Fruit fly (Drosophila melanogaster): ENCODE measurements around the gene CG13692.
A peak's percentile ranks its signal among the peaks of the same experiment; 100 is the strongest.

The CG13692 gene

DNA sequence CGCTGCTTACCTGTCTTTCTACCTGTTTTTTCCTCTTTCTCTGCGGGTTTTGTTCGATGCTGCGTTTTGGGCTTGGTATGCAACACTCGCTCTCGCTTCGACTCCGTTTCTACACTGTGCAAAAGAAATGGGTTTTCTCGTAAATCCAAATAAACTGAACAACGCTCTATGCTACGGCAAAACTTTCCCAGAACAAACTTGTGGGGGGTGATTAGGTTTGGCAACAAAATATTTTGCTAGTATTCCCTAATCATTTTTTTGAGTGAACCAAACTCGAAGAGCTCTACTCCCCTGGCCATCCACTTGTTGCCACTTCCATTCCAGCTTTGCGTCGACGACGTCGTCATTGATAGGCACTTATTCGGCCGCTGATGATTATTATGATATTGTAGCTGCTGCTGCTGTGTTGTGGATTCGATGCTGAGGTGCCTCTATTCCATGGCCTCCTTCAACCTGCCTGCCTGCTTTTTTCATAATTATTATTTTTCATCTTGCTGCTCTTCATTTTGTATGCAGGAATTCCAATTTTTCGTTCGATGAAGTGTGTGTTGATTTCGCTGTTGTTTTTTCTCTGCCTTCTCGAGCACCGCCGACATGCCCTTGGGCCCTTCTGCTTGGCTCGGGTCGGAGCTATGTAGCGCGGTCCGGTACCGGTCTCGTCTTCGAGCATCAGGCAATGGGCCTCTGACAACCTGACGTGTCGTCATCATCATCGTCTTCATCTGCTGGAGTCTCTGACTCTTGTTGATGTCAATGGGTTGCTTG, 20.5 kb downstream of the CG13692 start (continued):
- TF ChIP-seq HLH4C (GFP tag; IDR thresholded peaks at IDR 0.05; ENCODE audit: partially characterized antibody) (no peak), tx (GFP tag; optimal IDR thresholded peaks at IDR 0.05) (peak; percentile 50), CG2129 (GFP tag; IDR thresholded peaks at IDR 0.05; ENCODE audit: partially characterized antibody) (no peak), Gug (GFP tag; IDR thresholded peaks at IDR 0.05) (peak; percentile 84; the same call in 3 of the 4 replicates), salm (tag; optimal IDR thresholded peaks at IDR 0.05) (peak; percentile 73), phol (tag; optimal IDR thresholded peaks at IDR 0.05) (peak; percentile 88), CG1602 (GFP tag; optimal IDR thresholded peaks at IDR 0.05) (peak; percentile 83), chn (GFP tag; optimal IDR thresholded peaks at IDR 0.05) (peak; percentile 90), CG31224 (GFP tag; IDR thresholded peaks at IDR 0.05) (peak; percentile 46; the same call in 1 of the 2 replicates), sob (GFP tag; IDR thresholded peaks at IDR 0.05) (peak; percentile 56; the same call in 1 of the 2 replicates), z (GFP tag; IDR thresholded peaks at IDR 0.05) (peak; percentile 22; the same call in 1 of the 3 replicates), tin (GFP tag; optimal IDR thresholded peaks at IDR 0.05) (peak; percentile 87), zf30C (GFP tag; optimal IDR thresholded peaks at IDR 0.05) (peak; percentile 89), Sry-δ (GFP tag; optimal IDR thresholded peaks at IDR 0.05) (peak; percentile 12), Dll (GFP tag; IDR thresholded peaks at IDR 0.05; ENCODE audit: partially characterized antibody) (no peak), tna (GFP tag; IDR thresholded peaks at IDR 0.05; ENCODE audit: partially characterized antibody) (no peak), CG15479 (GFP tag; optimal IDR thresholded peaks at IDR 0.05) (peak; percentile 63), CG2875 (GFP tag; optimal IDR thresholded peaks at IDR 0.05) (peak; percentile 77), Bgb (GFP tag; IDR thresholded peaks at IDR 0.05; ENCODE audit: partially characterized antibody) (no peak), chinmo (GFP tag; IDR thresholded peaks at IDR 0.05; ENCODE audit: partially characterized antibody) (peak; percentile 82; the same call in 2 of the 4 replicates), HHEX (GFP tag; optimal IDR thresholded peaks at IDR 0.05) (peak; percentile 71), emc (GFP tag; optimal IDR thresholded peaks at IDR 0.05) (peak; percentile 53), luna (GFP tag; optimal IDR thresholded peaks at IDR 0.05) (no peak), MESR4 (GFP tag; optimal IDR thresholded peaks at IDR 0.05) (peak; percentile 24), Doc2 (GFP tag; IDR thresholded peaks at IDR 0.05) (no peak), Scr (GFP tag; IDR thresholded peaks at IDR 0.05; ENCODE audit: partially characterized antibody) (no peak), Hr78 (GFP tag; optimal IDR thresholded peaks at IDR 0.05) (peak in 1 of 2 experiments; percentile 33), HLH54F (GFP tag; optimal IDR thresholded peaks at IDR 0.05) (peak; percentile 40), pb (GFP tag; optimal IDR thresholded peaks at IDR 0.05) (peak; percentile 67), Meics (GFP tag; optimal IDR thresholded peaks at IDR 0.05) (peak; percentile 37), E2f2 (GFP tag; IDR thresholded peaks at IDR 0.05) (peak; percentile 62), BEAF-32 (GFP tag; optimal IDR thresholded peaks at IDR 0.05) (no peak), CG12104 (GFP tag; optimal IDR thresholded peaks at IDR 0.05) (peak; percentile 32), CG13287 (GFP tag; IDR thresholded peaks at IDR 0.05; ENCODE audit: partially characterized antibody) (no peak), CG9727 (GFP tag; optimal IDR thresholded peaks at IDR 0.05) (peak; percentile 85), zen2 (GFP tag; IDR thresholded peaks at IDR 0.05; ENCODE audit: partially characterized antibody) (no peak), CG7372 (GFP tag; IDR thresholded peaks at IDR 0.05) (peak; percentile 42; the same call in 1 of the 2 replicates), sens-2 (GFP tag; IDR thresholded peaks at IDR 0.05) (peak; percentile 81), unpg (GFP tag; optimal IDR thresholded peaks at IDR 0.05) (no peak), CG2889 (GFP tag; IDR thresholded peaks at IDR 0.05) (peak; percentile 45; the same call in 1 of the 3 replicates), Hmr (GFP tag; optimal IDR thresholded peaks at IDR 0.05) (peak; percentile 31), bab2 (GFP tag; optimal IDR thresholded peaks at IDR 0.05) (peak; percentile 78), wor (GFP tag; IDR thresholded peaks at IDR 0.05) (peak; percentile 77), fd102C (GFP tag; optimal IDR thresholded peaks at IDR 0.05) (peak; percentile 68), D19A (tag; optimal IDR thresholded peaks at IDR 0.05) (peak; percentile 79), NC2β (GFP tag; optimal IDR thresholded peaks at IDR 0.05) (peak; percentile 83), CG34422 (GFP tag; IDR thresholded peaks at IDR 0.05) (peak; percentile 87), CG14050 (GFP tag; IDR thresholded peaks at IDR 0.05) (peak; percentile 68; the same call in 2 of the 3 replicates)

Measured in whole organism, embryonic.